Worm (Caenorhabditis elegans) whole organism, L2 larva: ENCODE measurements around the gene fbxa-170.

Source experiments
- C34F6.9 ChIP-seq: fragments of 150-350 bp; optimal IDR thresholded peaks from 2 replicates; lab custom pipeline; 2014; ENCODE audit warnings: missing biosample characterization, missing genetic modification characterization
- aly-2 ChIP-seq: fragments of 150-350 bp; optimal IDR thresholded peaks from 2 replicates; lab custom pipeline; 2014; ENCODE audit warnings: missing biosample characterization, missing genetic modification characterization
- lsy-2 ChIP-seq, 2 experiments: fragments of 150-350 bp in 1 of 2; sonication (generic microtip) in 1 of 2; optimal IDR thresholded peaks; 2 replicates each; lab custom pipeline; 2014 to 2017; ENCODE audit warnings: missing biosample characterization in 2 of 2, missing genetic modification characterization in 2 of 2
- mdl-1 ChIP-seq, 2 experiments: fragments of 150-350 bp in 1 of 2; sonication (generic microtip) in 1 of 2; optimal IDR thresholded peaks; 2 replicates each; lab custom pipeline; 2017; ENCODE audit warnings: missing biosample characterization in 2 of 2, missing genetic modification characterization in 2 of 2
- nhr-11 ChIP-seq: fragments of 150-350 bp; optimal IDR thresholded peaks from 2 replicates; lab custom pipeline; 2014; ENCODE audit warnings: missing biosample characterization, missing genetic modification characterization
- ztf-11 ChIP-seq: sonication (generic microtip); optimal IDR thresholded peaks from 2 replicates; lab custom pipeline; 2017; ENCODE audit warnings: missing biosample characterization, missing genetic modification characterization
- ztf-4 ChIP-seq: fragments of 150-350 bp; optimal IDR thresholded peaks from 2 replicates; lab custom pipeline; 2014; ENCODE audit warnings: missing biosample characterization, missing genetic modification characterization

DNA sequence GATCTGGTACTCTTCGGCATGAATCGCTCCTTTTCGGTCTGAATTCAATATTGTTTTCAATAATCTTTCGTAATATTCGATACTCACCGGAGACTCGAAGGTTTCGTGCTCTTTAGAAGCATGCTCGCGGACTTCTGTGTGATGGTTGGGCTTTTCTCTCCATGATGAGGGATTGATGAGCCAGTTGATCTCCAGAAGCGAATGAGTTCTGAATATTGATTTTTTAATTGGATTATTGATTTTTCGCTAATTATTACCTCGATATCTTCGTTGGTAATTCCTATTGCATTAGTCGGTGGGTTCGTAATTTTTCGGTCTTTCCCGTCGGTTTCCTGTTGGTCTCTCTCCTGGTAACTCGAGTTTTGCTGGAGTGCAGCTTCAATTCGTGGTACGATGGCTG lies 10.9 kb downstream of the fbxa-170 start:
- TF ChIP-seq ztf-11 (tag; lab: Kevin White, UChicago) (no peak), ztf-4 (tag; lab: Kevin White, UChicago) (no peak), lsy-2 (tag; optimal IDR thresholded peaks at IDR 0.05; lab: Kevin White, UChicago) (no peak), mdl-1 (tag; optimal IDR thresholded peaks at IDR 0.05; lab: Kevin White, UChicago) (no peak), C34F6.9 (tag; lab: Kevin White, UChicago) (no peak), aly-2 (tag; lab: Kevin White, UChicago) (no peak), nhr-11 (tag; lab: Kevin White, UChicago) (no peak)
